Fruit fly (Drosophila melanogaster) whole organism, embryonic: ENCODE data around the gene CG9106.

Source experiments
- Bteb2 ChIP-seq: fragments of 200-800 bp; sonication (Bioruptor generic); optimal IDR thresholded peaks from 2 replicates; lab custom pipeline; 2016; ENCODE audit warnings: missing biosample characterization, missing genetic modification characterization
- CG10147 ChIP-seq: fragments of 200-800 bp; sonication (Bioruptor generic); optimal IDR thresholded peaks from 2 replicates; lab custom pipeline; 2019; ENCODE audit warnings: missing biosample characterization, mild to moderate bottlenecking, missing genetic modification characterization, moderate library complexity
- CG10209 ChIP-seq: fragments of 200-800 bp; sonication (Bioruptor generic); optimal IDR thresholded peaks from 3 replicates; lab custom pipeline; 2017; ENCODE audit warnings: missing biosample characterization, mild to moderate bottlenecking, missing genetic modification characterization, missing genetic modification reagents
- CG10654 ChIP-seq: fragments of 200-800 bp; sonication (Bioruptor generic); optimal IDR thresholded peaks from 2 replicates; lab custom pipeline; 2016; ENCODE audit warnings: missing biosample characterization, missing genetic modification characterization
- CG12769 ChIP-seq: fragments of 200-800 bp; sonication (Bioruptor generic); optimal IDR thresholded peaks from 2 replicates; lab custom pipeline; 2019; ENCODE audit warnings: missing biosample characterization, mild to moderate bottlenecking, missing genetic modification characterization, moderate library complexity
- CG15073 ChIP-seq: fragments of 200-800 bp; sonication (Bioruptor generic); optimal IDR thresholded peaks from 2 replicates; lab custom pipeline; 2016; ENCODE audit warnings: missing biosample characterization, missing genetic modification characterization
- CG16815 ChIP-seq: fragments of 200-800 bp; sonication (Bioruptor generic); optimal IDR thresholded peaks from 3 replicates; lab custom pipeline; 2017; ENCODE audit warnings: missing biosample characterization, mild to moderate bottlenecking, missing genetic modification characterization
- CG1832 ChIP-seq: fragments of 200-800 bp; sonication (Bioruptor generic); optimal IDR thresholded peaks from 2 replicates; lab custom pipeline; 2017; ENCODE audit warnings: missing biosample characterization, mild to moderate bottlenecking, missing genetic modification characterization, inconsistent platforms
- CG2199 ChIP-seq: fragments of 200-800 bp; sonication (Bioruptor generic); IDR thresholded peaks from 3 replicates; pipeline ENCODE4 v1.3.6; 2022; ENCODE audit warnings: missing biosample characterization, missing genetic modification characterization
- CG31365 ChIP-seq: fragments of 200-800 bp; sonication (Bioruptor generic); optimal IDR thresholded peaks from 2 replicates; lab custom pipeline; 2018; ENCODE audit warnings: missing biosample characterization, mild to moderate bottlenecking, missing genetic modification characterization
- CG4820 ChIP-seq: fragments of 200-800 bp; sonication (Bioruptor generic); optimal IDR thresholded peaks from 3 replicates; lab custom pipeline; 2016; ENCODE audit warnings: missing biosample characterization, missing genetic modification characterization
- CG5245 ChIP-seq: fragments of 200-800 bp; sonication (Bioruptor generic); optimal IDR thresholded peaks from 3 replicates; lab custom pipeline; 2016; ENCODE audit warnings: missing biosample characterization, missing genetic modification characterization
- CG6254 ChIP-seq: fragments of 200-800 bp; sonication (Bioruptor generic); optimal IDR thresholded peaks from 3 replicates; lab custom pipeline; 2017; ENCODE audit warnings: mild to moderate bottlenecking, missing biosample characterization, missing genetic modification reagents, missing genetic modification characterization
- CG7745 ChIP-seq: fragments of 200-800 bp; sonication (Bioruptor generic); optimal IDR thresholded peaks from 2 replicates; lab custom pipeline; 2018; ENCODE audit warnings: missing biosample characterization, mild to moderate bottlenecking, missing genetic modification characterization, moderate library complexity
- CG7963 ChIP-seq: fragments of 200-800 bp; sonication (Bioruptor generic); IDR thresholded peaks from 3 replicates; pipeline ENCODE4 v1.3.6; 2022; ENCODE audit warnings: missing biosample characterization, missing genetic modification characterization; ENCODE audit not compliant: partially characterized antibody
- CG8765 ChIP-seq: fragments of 200-800 bp; sonication (Bioruptor generic); IDR thresholded peaks from 2 replicates; pipeline ENCODE4 v1.3.6; 2022; ENCODE audit warnings: missing biosample characterization, missing genetic modification characterization
- Dip2 ChIP-seq: fragments of 200-800 bp; sonication (Bioruptor generic); IDR thresholded peaks from 2 replicates; pipeline ENCODE4 v1.3.6; 2022; ENCODE audit warnings: missing biosample characterization, missing genetic modification characterization
- Dip3 ChIP-seq: fragments of 200-800 bp; sonication (Bioruptor generic); optimal IDR thresholded peaks from 3 replicates; lab custom pipeline; 2016; ENCODE audit warnings: missing biosample characterization, missing genetic modification characterization
- H2.0 ChIP-seq: fragments of 200-800 bp; sonication (Bioruptor generic); IDR thresholded peaks from 2 replicates; pipeline ENCODE4 v1.3.6; 2022; ENCODE audit warnings: missing biosample characterization, missing genetic modification characterization
- Hand ChIP-seq: fragments of 200-800 bp; sonication (Bioruptor generic); optimal IDR thresholded peaks from 2 replicates; lab custom pipeline; 2017; ENCODE audit warnings: mild to moderate bottlenecking, missing biosample characterization, missing genetic modification reagents, missing genetic modification characterization
- Hr3 ChIP-seq: fragments of 200-800 bp; sonication (Bioruptor generic); optimal IDR thresholded peaks from 3 replicates; lab custom pipeline; 2016; ENCODE audit warnings: missing biosample characterization, missing genetic modification characterization
- NK7.1 ChIP-seq: fragments of 200-800 bp; sonication (Bioruptor generic); optimal IDR thresholded peaks from 3 replicates; lab custom pipeline; 2016; ENCODE audit warnings: missing biosample characterization, missing genetic modification characterization
- Nf-YB ChIP-seq: fragments of 200-800 bp; sonication (Bioruptor generic); optimal IDR thresholded peaks from 3 replicates; lab custom pipeline; 2019; ENCODE audit warnings: missing biosample characterization, mild to moderate bottlenecking, missing genetic modification characterization, moderate library complexity
- Ravus ChIP-seq: fragments of 200-800 bp; sonication (Bioruptor generic); IDR thresholded peaks from 2 replicates; pipeline ENCODE4 v1.3.6; 2022; ENCODE audit warnings: missing biosample characterization, missing genetic modification characterization
- Rx ChIP-seq: fragments of 200-800 bp; sonication (Bioruptor generic); IDR thresholded peaks from 2 replicates; pipeline ENCODE4 v1.3.6; 2022; ENCODE audit warnings: missing biosample characterization, missing genetic modification characterization
- Ssrp ChIP-seq: fragments of 200-800 bp; sonication (Bioruptor generic); optimal IDR thresholded peaks from 2 replicates; lab custom pipeline; 2018; ENCODE audit warnings: missing biosample characterization, mild to moderate bottlenecking, missing genetic modification characterization, moderate library complexity
- Vsx1 ChIP-seq: fragments of 200-800 bp; sonication (Bioruptor generic); optimal IDR thresholded peaks from 2 replicates; lab custom pipeline; 2017; ENCODE audit warnings: missing biosample characterization, mild to moderate bottlenecking, missing genetic modification characterization, missing genetic modification reagents
- abd-A ChIP-seq: fragments of 200-800 bp; sonication (Bioruptor generic); optimal IDR thresholded peaks from 3 replicates; lab custom pipeline; 2019; ENCODE audit warnings: missing biosample characterization, mild to moderate bottlenecking, missing genetic modification characterization, moderate library complexity
- aop ChIP-seq: fragments of 200-800 bp; sonication (Bioruptor generic); IDR thresholded peaks from 2 replicates; pipeline ENCODE4 v1.3.6; 2022; ENCODE audit warnings: missing biosample characterization, missing genetic modification characterization
- bbx ChIP-seq: fragments of 200-800 bp; sonication (Bioruptor generic); IDR thresholded peaks from 2 replicates; pipeline ENCODE4 v1.3.6; 2022; ENCODE audit warnings: missing biosample characterization, missing genetic modification characterization; ENCODE audit not compliant: partially characterized antibody
- bowl ChIP-seq: fragments of 200-800 bp; sonication (Bioruptor generic); IDR thresholded peaks from 2 replicates; pipeline ENCODE4 v1.3.6; 2022; ENCODE audit warnings: missing biosample characterization, missing genetic modification characterization
- croc ChIP-seq: fragments of 200-800 bp; sonication (Bioruptor generic); conservative IDR thresholded peaks from 3 replicates; pipeline ENCODE4 v1.3.6; 2022; ENCODE audit warnings: missing biosample characterization, missing genetic modification characterization
- dmrt11E ChIP-seq: fragments of 200-800 bp; sonication (Bioruptor generic); optimal IDR thresholded peaks from 3 replicates; lab custom pipeline; 2018; ENCODE audit warnings: missing biosample characterization, mild to moderate bottlenecking, missing genetic modification characterization, moderate library complexity
- dpn ChIP-seq, 2 experiments: fragments of 200-800 bp; sonication (Bioruptor generic); optimal IDR thresholded peaks; 3 replicates each; lab custom pipeline; 2016; ENCODE audit warnings: missing biosample characterization in 2 of 2, missing genetic modification characterization in 2 of 2
- fd102C ChIP-seq: fragments of 200-800 bp; sonication (Bioruptor generic); optimal IDR thresholded peaks from 2 replicates; lab custom pipeline; 2018; ENCODE audit warnings: missing biosample characterization, mild to moderate bottlenecking, missing genetic modification characterization, moderate library complexity
- gfzf ChIP-seq: fragments of 200-800 bp; sonication (Bioruptor generic); optimal IDR thresholded peaks from 2 replicates; lab custom pipeline; 2016; ENCODE audit warnings: missing biosample characterization, mild to moderate bottlenecking, missing genetic modification characterization, moderate library complexity
- luna ChIP-seq: fragments of 200-800 bp; sonication (Bioruptor generic); optimal IDR thresholded peaks from 2 replicates; lab custom pipeline; 2016; ENCODE audit warnings: missing biosample characterization, missing genetic modification characterization
- odd ChIP-seq: fragments of 200-800 bp; sonication (Bioruptor generic); optimal IDR thresholded peaks from 2 replicates; lab custom pipeline; 2017; ENCODE audit warnings: missing biosample characterization, mild to moderate bottlenecking, missing genetic modification characterization
- otp ChIP-seq: fragments of 200-800 bp; sonication (Bioruptor generic); IDR thresholded peaks from 3 replicates; pipeline ENCODE4, ENCODE4 v1.3.6; 2022; ENCODE audit warnings: missing biosample characterization, missing genetic modification characterization
- pzg ChIP-seq: fragments of 200-800 bp; sonication (Bioruptor generic); optimal IDR thresholded peaks from 3 replicates; lab custom pipeline; 2018; ENCODE audit warnings: missing biosample characterization, mild to moderate bottlenecking, missing genetic modification characterization, moderate library complexity
- ro ChIP-seq: fragments of 200-800 bp; sonication (Bioruptor generic); IDR thresholded peaks from 2 replicates; pipeline ENCODE4 v1.3.6; 2022; ENCODE audit warnings: missing biosample characterization, missing genetic modification characterization
- scrt ChIP-seq: fragments of 200-800 bp; sonication (Bioruptor generic); optimal IDR thresholded peaks from 2 replicates; lab custom pipeline; 2018; ENCODE audit warnings: missing biosample characterization, mild to moderate bottlenecking, missing genetic modification characterization, moderate library complexity
- sim ChIP-seq: fragments of 200-800 bp; sonication (Bioruptor generic); IDR thresholded peaks from 2 replicates; pipeline ENCODE4 v1.3.6; 2022; ENCODE audit warnings: missing biosample characterization, missing genetic modification characterization
- sqz ChIP-seq: fragments of 200-800 bp; sonication (Bioruptor generic); optimal IDR thresholded peaks from 3 replicates; lab custom pipeline; 2018; ENCODE audit warnings: missing biosample characterization, mild to moderate bottlenecking, missing genetic modification characterization
- sr ChIP-seq: fragments of 200-800 bp; sonication (Bioruptor generic); IDR thresholded peaks from 3 replicates; pipeline ENCODE4 v1.3.6; 2022; ENCODE audit warnings: missing biosample characterization, missing genetic modification characterization
- tgo ChIP-seq: fragments of 200-800 bp; sonication (Bioruptor generic); IDR thresholded peaks from 3 replicates; pipeline ENCODE4 v1.3.6; 2022; ENCODE audit warnings: missing biosample characterization, missing genetic modification characterization
- tio ChIP-seq: fragments of 200-800 bp; sonication (Bioruptor generic); optimal IDR thresholded peaks from 2 replicates; lab custom pipeline; 2017; ENCODE audit warnings: missing biosample characterization, missing genetic modification characterization, inconsistent platforms
- trem ChIP-seq: fragments of 200-800 bp; optimal IDR thresholded peaks from 3 replicates; lab custom pipeline; 2019; ENCODE audit warnings: missing biosample characterization, mild to moderate bottlenecking, missing genetic modification characterization, moderate library complexity
- unpg ChIP-seq: fragments of 200-800 bp; sonication (Bioruptor generic); optimal IDR thresholded peaks from 3 replicates; lab custom pipeline; 2018; ENCODE audit warnings: missing biosample characterization, mild to moderate bottlenecking, missing genetic modification characterization, moderate library complexity
- wor ChIP-seq: fragments of 200-800 bp; sonication (Bioruptor generic); IDR thresholded peaks from 2 replicates; pipeline ENCODE4 v1.3.6; 2022; ENCODE audit warnings: missing biosample characterization, missing genetic modification characterization
- zen2 ChIP-seq: fragments of 200-800 bp; sonication (Bioruptor generic); IDR thresholded peaks from 3 replicates; pipeline ENCODE4 v1.3.6; 2022; ENCODE audit warnings: missing biosample characterization, missing genetic modification characterization; ENCODE audit not compliant: partially characterized antibody

Gene CG9106

dm6 chrX:15319290-15319689 lies 47.1 kb upstream of the CG9106 start, which contains the start of gene Top1 (continued):
- TF ChIP-seq bowl (GFP tag; lab: Robert Waterston, UW): no peak
- no peak for TF ChIP-seq sqz (GFP tag; lab: Kevin White, UChicago)
- no peak for TF ChIP-seq Hand (GFP tag; lab: Kevin White, UChicago)
- TF ChIP-seq odd (GFP tag; lab: Kevin White, UChicago): no peak
- no peak for TF ChIP-seq CG6254
- no peak for TF ChIP-seq NK7.1 (GFP tag; lab: Kevin White, UChicago)
- TF ChIP-seq abd-A: no peak
- peak; percentile 98 for TF ChIP-seq bbx (GFP tag; lab: Robert Waterston, UW)
- TF ChIP-seq otp (GFP tag; lab: Robert Waterston, UW): 0 out of 3 replicates have a peak, but pooled peaks have one; percentile 14
- no peak for TF ChIP-seq sr
- TF ChIP-seq CG31365 (tag; lab: Kevin White, UChicago): no peak
- no peak for TF ChIP-seq croc
- no peak for TF ChIP-seq wor (GFP tag; lab: Robert Waterston, UW)
- TF ChIP-seq CG4820 (GFP tag; lab: Kevin White, UChicago): no peak
- TF ChIP-seq trem (tag; lab: Kevin White, UChicago): peak; percentile 33
- TF ChIP-seq unpg (GFP tag; lab: Kevin White, UChicago): no peak
- TF ChIP-seq sim (GFP tag; lab: Robert Waterston, UW): no peak
- no peak for TF ChIP-seq Hr3 (GFP tag; lab: Kevin White, UChicago)
- TF ChIP-seq CG10147 (GFP tag; lab: Kevin White, UChicago): no peak
- TF ChIP-seq CG7963 (GFP tag; lab: Robert Waterston, UW): peak; percentile 96
- peak; percentile 22 for TF ChIP-seq CG5245 (GFP tag; lab: Kevin White, UChicago)
- TF ChIP-seq CG10654 (GFP tag; lab: Kevin White, UChicago): no peak
- 0 out of 2 replicates have a peak, but pooled peaks have one; percentile 12 for TF ChIP-seq H2.0 (GFP tag; lab: Robert Waterston, UW)
- TF ChIP-seq Ssrp (tag; lab: Kevin White, UChicago): no peak
- no peak for TF ChIP-seq dmrt11E (tag; lab: Kevin White, UChicago)
- TF ChIP-seq tio: no peak
- peak; percentile 41; the same call in 1 of the 2 replicates for TF ChIP-seq CG8765 (GFP tag; lab: Robert Waterston, UW)
- no peak for TF ChIP-seq CG10209
- TF ChIP-seq pzg (GFP tag; lab: Kevin White, UChicago): peak; percentile 92
- TF ChIP-seq CG1832 (GFP tag; lab: Kevin White, UChicago): no peak
- no peak for TF ChIP-seq Rx (GFP tag; lab: Robert Waterston, UW)
- no peak for TF ChIP-seq CG16815 (GFP tag; lab: Kevin White, UChicago)
- TF ChIP-seq dpn (GFP tag; optimal IDR thresholded peaks at IDR 0.05; lab: Kevin White, UChicago): peak in 1 of 2 experiments; percentile 40
- TF ChIP-seq CG2199: 0 out of 3 replicates have a peak, but pooled peaks have one; percentile 44
- TF ChIP-seq Ravus (GFP tag; lab: Robert Waterston, UW): no peak
- peak; percentile 6 for TF ChIP-seq Dip3 (GFP tag; lab: Kevin White, UChicago)
- no peak for TF ChIP-seq luna (GFP tag; lab: Kevin White, UChicago)
- TF ChIP-seq ro: no peak
- TF ChIP-seq tgo (GFP tag; lab: Robert Waterston, UW): no peak
- no peak for TF ChIP-seq Dip2
- no peak for TF ChIP-seq aop (GFP tag; lab: Robert Waterston, UW)
- no peak for TF ChIP-seq scrt (GFP tag; lab: Kevin White, UChicago)
- no peak for TF ChIP-seq fd102C (GFP tag; lab: Kevin White, UChicago)
- peak; percentile 35 for TF ChIP-seq CG12769 (tag; lab: Kevin White, UChicago)
- TF ChIP-seq zen2 (GFP tag; lab: Robert Waterston, UW): peak; percentile 96
- TF ChIP-seq Nf-YB (GFP tag; lab: Kevin White, UChicago): no peak
- no peak for TF ChIP-seq CG7745 (tag; lab: Kevin White, UChicago)
- peak; percentile 66 for TF ChIP-seq gfzf
- no peak for TF ChIP-seq Vsx1
- no peak for TF ChIP-seq Bteb2 (GFP tag; lab: Kevin White, UChicago)
- no peak for TF ChIP-seq CG15073
